Fruit fly (Drosophila melanogaster) whole organism, wandering third instar larva: ENCODE measurements around the gene p38b.

ENCODE experiments used
- Dfd ChIP-seq: fragments of >200 bp; optimal IDR thresholded peaks from 2 replicates; lab custom pipeline; 2017; ENCODE audit warnings: missing biosample characterization, missing genetic modification characterization
- Dif ChIP-seq: fragments of 200-275, 200-300 bp; sonication (Bioruptor generic); optimal IDR thresholded peaks from 2 replicates; lab custom pipeline; 2018; ENCODE audit warnings: missing biosample characterization, missing genetic modification characterization; ENCODE audit not compliant: partially characterized antibody
- HLH106 ChIP-seq: fragments of 200-800 bp; optimal IDR thresholded peaks from 3 replicates; lab custom pipeline; 2019; ENCODE audit warnings: missing biosample characterization, mild to moderate bottlenecking, missing genetic modification characterization, moderate library complexity
- Hr78 ChIP-seq: fragments of >200 bp; optimal IDR thresholded peaks from 2 replicates; lab custom pipeline; 2017; ENCODE audit warnings: missing biosample characterization, missing genetic modification characterization
- Mio ChIP-seq: sonication (Bioruptor generic); optimal IDR thresholded peaks from 2 replicates; lab custom pipeline; 2016; ENCODE audit warnings: missing biosample characterization, missing genetic modification characterization
- Sp1 ChIP-seq: fragments of 200-800 bp; sonication (Bioruptor generic); optimal IDR thresholded peaks from 3 replicates; lab custom pipeline; 2019; ENCODE audit warnings: missing biosample characterization, mild to moderate bottlenecking, missing genetic modification characterization, moderate library complexity
- Vsx2 ChIP-seq: fragments of 200-300, 225-300 bp; sonication (Bioruptor generic); optimal IDR thresholded peaks from 2 replicates; lab custom pipeline; 2018; ENCODE audit warnings: missing biosample characterization, missing genetic modification characterization; ENCODE audit not compliant: partially characterized antibody
- dl ChIP-seq, 2 experiments: fragments of 175-275, 200-275 bp in 1 of 2; fragments of 200-275 bp in 1 of 2; sonication (Bioruptor generic); optimal IDR thresholded peaks; lab custom pipeline; 2018; ENCODE audit warnings: mild to moderate bottlenecking in 2 of 2, missing biosample characterization in 2 of 2, missing genetic modification characterization in 2 of 2, moderate library complexity in 2 of 2; ENCODE audit not compliant: partially characterized antibody in 2 of 2, insufficient read depth in 1 of 2
- foxo ChIP-seq, 2 experiments: fragments of 200-800 bp; sonication (Bioruptor generic); optimal IDR thresholded peaks; 2 replicates in 1 of 2; 3 replicates in 1 of 2; lab custom pipeline; 2016 to 2017; ENCODE audit warnings: missing biosample characterization in 2 of 2, missing genetic modification characterization in 2 of 2
- fru ChIP-seq: fragments of 200-800 bp; sonication (Bioruptor generic); optimal IDR thresholded peaks from 3 replicates; lab custom pipeline; 2016; ENCODE audit warnings: missing biosample characterization, mild to moderate bottlenecking, missing genetic modification characterization
- h ChIP-seq: fragments of 200-800 bp; sonication (Bioruptor generic); optimal IDR thresholded peaks from 3 replicates; lab custom pipeline; 2016; ENCODE audit warnings: missing biosample characterization, mild to moderate bottlenecking, missing genetic modification characterization

- TF ChIP-seq fru, result no peak
- no peak for TF ChIP-seq foxo (GFP tag; optimal IDR thresholded peaks at IDR 0.05; lab: Kevin White, UChicago)
- TF ChIP-seq dl (GFP tag; optimal IDR thresholded peaks at IDR 0.05; lab: Kevin White, UChicago; ENCODE audit: insufficient read depth in 1 of 2, partially characterized antibody in 2 of 2), result no peak
- TF ChIP-seq Dif, result no peak
- TF ChIP-seq HLH106 (tag; lab: Kevin White, UChicago), result no peak
- TF ChIP-seq Dfd (GFP tag; lab: Kevin White, UChicago), result no peak
- no peak for TF ChIP-seq Hr78 (GFP tag; lab: Kevin White, UChicago)
- no peak for TF ChIP-seq h (GFP tag; lab: Kevin White, UChicago)
- no peak for TF ChIP-seq Mio (GFP tag; lab: Kevin White, UChicago)
- TF ChIP-seq Sp1 (GFP tag; lab: Kevin White, UChicago), result no peak
- no peak for TF ChIP-seq Vsx2 (GFP tag; lab: Kevin White, UChicago)
Measured at dm6 chr2L:13811323-13811722, 30.8 kb downstream of the p38b start, which contains the start of the genes Adat1 and CG16865.
